Worm (Caenorhabditis elegans): Measurements from ENCODE around the gene cutl-1.

ce11 chrV:13389454-13389853 is 16.5 kb downstream of the cutl-1 start:
- no peak for TF ChIP-seq hrde-1 (tag; optimal IDR thresholded peaks at IDR 0.05; ENCODE audit: borderline replicate concordance)
- no peak for TF ChIP-seq him-1 (tag; optimal IDR thresholded peaks at IDR 0.05)
- no peak for TF ChIP-seq snpc-4 (GFP tag; optimal IDR thresholded peaks at IDR 0.05)
- no peak for TF ChIP-seq snpc-4 (tag; optimal IDR thresholded peaks at IDR 0.05)
- TF ChIP-seq attf-6 (GFP tag; IDR thresholded peaks at IDR 0.05) = no peak
- TF ChIP-seq ekl-4 (GFP tag; IDR thresholded peaks at IDR 0.05) = no peak
- TF ChIP-seq T07F8.4 (tag; optimal IDR thresholded peaks at IDR 0.05) = no peak
- TF ChIP-seq lin-35 (GFP tag; optimal IDR thresholded peaks at IDR 0.05) = no peak
- TF ChIP-seq B0035.1 (tag; optimal IDR thresholded peaks at IDR 0.05) = no peak
- no peak for TF ChIP-seq snpc-1.3 (tag; optimal IDR thresholded peaks at IDR 0.05; ENCODE audit: insufficient read depth)
- TF ChIP-seq lsl-1 (GFP tag; optimal IDR thresholded peaks at IDR 0.05) = no peak
- no peak for TF ChIP-seq ccch-3 (GFP tag; optimal IDR thresholded peaks at IDR 0.05)
